Fruit fly (Drosophila melanogaster) whole organism, embryonic: ENCODE results near the gene Cyp4g15.

ENCODE experiments used
- CG10147 ChIP-seq: fragments of 200-800 bp; sonication (Bioruptor generic); optimal IDR thresholded peaks from 2 replicates; lab custom pipeline; 2019; ENCODE audit warnings: missing biosample characterization, mild to moderate bottlenecking, missing genetic modification characterization, moderate library complexity
- CG1024 ChIP-seq: fragments of 200-800 bp; sonication (Bioruptor generic); IDR thresholded peaks from 2 replicates; pipeline ENCODE4 v1.3.6; 2022; ENCODE audit warnings: missing biosample characterization, missing genetic modification characterization
- CG10565 ChIP-seq: fragments of 200-800 bp; sonication (Bioruptor generic); optimal IDR thresholded peaks from 3 replicates; lab custom pipeline; 2016; ENCODE audit warnings: missing biosample characterization, mild to moderate bottlenecking, missing genetic modification characterization
- CG10959 ChIP-seq: fragments of 200-800 bp; sonication (Bioruptor generic); IDR thresholded peaks from 2 replicates; pipeline ENCODE4 v1.3.6; 2022; ENCODE audit warnings: missing biosample characterization, missing genetic modification characterization
- CG11247 ChIP-seq: fragments of 200-800 bp; sonication (Bioruptor generic); IDR thresholded peaks from 2 replicates; pipeline ENCODE4 v1.3.6; 2022; ENCODE audit warnings: missing biosample characterization, missing genetic modification characterization
- CG11398 ChIP-seq: fragments of 200-800 bp; sonication (Bioruptor generic); optimal IDR thresholded peaks from 2 replicates; lab custom pipeline; 2016; ENCODE audit warnings: missing biosample characterization, missing genetic modification characterization
- CG11504 ChIP-seq: fragments of 200-800 bp; sonication (Bioruptor generic); optimal IDR thresholded peaks from 3 replicates; lab custom pipeline; 2019; ENCODE audit warnings: missing biosample characterization, mild to moderate bottlenecking, missing genetic modification characterization, moderate library complexity
- CG11696 ChIP-seq: fragments of 200-800 bp; sonication (Bioruptor generic); IDR thresholded peaks from 2 replicates; pipeline ENCODE4 v1.3.6; 2022; ENCODE audit warnings: missing biosample characterization, missing genetic modification characterization
- CG13424 ChIP-seq: fragments of 200-800 bp; sonication (Bioruptor generic); optimal IDR thresholded peaks from 2 replicates; lab custom pipeline; 2019; ENCODE audit warnings: missing biosample characterization, mild to moderate bottlenecking, missing genetic modification characterization, moderate library complexity
- CG1529 ChIP-seq: fragments of 200-800 bp; sonication (Bioruptor generic); optimal IDR thresholded peaks from 3 replicates; lab custom pipeline; 2018; ENCODE audit warnings: missing biosample characterization, missing genetic modification characterization
- CG17612 ChIP-seq: fragments of 200-800 bp; sonication (Bioruptor generic); IDR thresholded peaks from 2 replicates; pipeline ENCODE4 v1.3.6; 2022; ENCODE audit warnings: missing biosample characterization, missing genetic modification characterization
- CG3407 ChIP-seq: fragments of 200-800 bp; sonication (Bioruptor generic); optimal IDR thresholded peaks from 2 replicates; lab custom pipeline; 2018; ENCODE audit warnings: missing biosample characterization, mild to moderate bottlenecking, missing genetic modification characterization
- CG34422 ChIP-seq: fragments of 200-800 bp; sonication (Bioruptor generic); IDR thresholded peaks from 3 replicates; pipeline ENCODE4 v1.3.6; 2022; ENCODE audit warnings: missing biosample characterization, missing genetic modification characterization
- CG3847 ChIP-seq: fragments of 200-800 bp; sonication (Bioruptor generic); IDR thresholded peaks from 2 replicates; pipeline ENCODE4 v1.3.6; 2022; ENCODE audit warnings: missing biosample characterization, missing genetic modification characterization
- CG5245 ChIP-seq: fragments of 200-800 bp; sonication (Bioruptor generic); optimal IDR thresholded peaks from 3 replicates; lab custom pipeline; 2016; ENCODE audit warnings: missing biosample characterization, missing genetic modification characterization
- CG7271 ChIP-seq: fragments of 200-800 bp; sonication (Bioruptor generic); optimal IDR thresholded peaks from 2 replicates; lab custom pipeline; 2018; ENCODE audit warnings: missing biosample characterization, mild to moderate bottlenecking, missing genetic modification characterization, moderate library complexity
- CG7745 ChIP-seq: fragments of 200-800 bp; sonication (Bioruptor generic); optimal IDR thresholded peaks from 2 replicates; lab custom pipeline; 2018; ENCODE audit warnings: missing biosample characterization, mild to moderate bottlenecking, missing genetic modification characterization, moderate library complexity
- CG8478 ChIP-seq: fragments of >200 bp; optimal IDR thresholded peaks from 2 replicates; lab custom pipeline; 2018
- CG9609 ChIP-seq: fragments of 200-800 bp; sonication (Bioruptor generic); optimal IDR thresholded peaks from 3 replicates; lab custom pipeline; 2016; ENCODE audit warnings: missing biosample characterization, missing genetic modification characterization
- D ChIP-seq, 2 experiments: fragments of 200-800 bp in 1 of 2; fragments of >200 bp in 1 of 2; sonication (Bioruptor generic) in 1 of 2; optimal IDR thresholded peaks; 2 replicates in 1 of 2; 3 replicates in 1 of 2; lab custom pipeline; 2017; ENCODE audit warnings: mild to moderate bottlenecking in 1 of 2, missing biosample characterization in 1 of 2, missing genetic modification characterization in 1 of 2, missing genetic modification reagents in 1 of 2
- Ets65A ChIP-seq: fragments of 200-800 bp; sonication (Bioruptor generic); peaks from one replicate; lab custom pipeline; 2016; ENCODE audit warnings: missing biosample characterization, missing genetic modification characterization
- H2.0 ChIP-seq: fragments of 200-800 bp; sonication (Bioruptor generic); IDR thresholded peaks from 2 replicates; pipeline ENCODE4 v1.3.6; 2022; ENCODE audit warnings: missing biosample characterization, missing genetic modification characterization
- Myb ChIP-seq: fragments of 200-800 bp; sonication (Bioruptor generic); optimal IDR thresholded peaks from 2 replicates; lab custom pipeline; 2016; ENCODE audit warnings: missing biosample characterization, missing genetic modification characterization
- NC2α ChIP-seq: fragments of 200-800 bp; sonication (Bioruptor generic); optimal IDR thresholded peaks from 2 replicates; lab custom pipeline; 2016; ENCODE audit warnings: missing biosample characterization, missing genetic modification characterization
- Oli ChIP-seq: fragments of 200-800 bp; sonication (Bioruptor generic); optimal IDR thresholded peaks from 2 replicates; lab custom pipeline; 2018; ENCODE audit warnings: missing biosample characterization, mild to moderate bottlenecking, missing genetic modification characterization, moderate library complexity
- PHDP ChIP-seq: fragments of 200-800 bp; sonication (Bioruptor generic); optimal IDR thresholded peaks from 3 replicates; lab custom pipeline; 2018; ENCODE audit warnings: missing biosample characterization, mild to moderate bottlenecking, missing genetic modification characterization, moderate library complexity
- Ravus ChIP-seq: fragments of 200-800 bp; sonication (Bioruptor generic); IDR thresholded peaks from 2 replicates; pipeline ENCODE4 v1.3.6; 2022; ENCODE audit warnings: missing biosample characterization, missing genetic modification characterization
- Side ChIP-seq: fragments of 200-800 bp; sonication (Bioruptor generic); optimal IDR thresholded peaks from 2 replicates; lab custom pipeline; 2016; ENCODE audit warnings: missing biosample characterization, missing genetic modification characterization
- Sry-β ChIP-seq: fragments of 200-800 bp; sonication (Bioruptor generic); optimal IDR thresholded peaks from 2 replicates; lab custom pipeline; 2018; ENCODE audit warnings: missing biosample characterization, mild to moderate bottlenecking, missing genetic modification characterization, moderate library complexity
- Stat92E ChIP-seq, 3 experiments: fragments of >200 bp in 2 of 3; fragments of 200-800 bp in 1 of 3; sonication (Bioruptor generic) in 1 of 3; optimal IDR thresholded peaks; 2 replicates each; lab custom pipeline; 2017 to 2019; ENCODE audit warnings: missing biosample characterization in 3 of 3, missing genetic modification characterization in 3 of 3, mild to moderate bottlenecking in 1 of 3, moderate library complexity in 1 of 3
- Tbp ChIP-seq: fragments of >200 bp; optimal IDR thresholded peaks from 2 replicates; lab custom pipeline; 2018; ENCODE audit warnings: missing biosample characterization, missing genetic modification characterization
- ab ChIP-seq: fragments of 200-800 bp; sonication (Bioruptor generic); optimal IDR thresholded peaks from 2 replicates; lab custom pipeline; 2016; ENCODE audit warnings: missing biosample characterization, missing genetic modification characterization
- ash1 ChIP-seq: fragments of 200-800 bp; sonication (Bioruptor generic); optimal IDR thresholded peaks from 2 replicates; lab custom pipeline; 2018; ENCODE audit warnings: missing biosample characterization, mild to moderate bottlenecking, missing genetic modification characterization
- btn ChIP-seq: fragments of 200-800 bp; sonication (Bioruptor generic); optimal IDR thresholded peaks from 2 replicates; lab custom pipeline; 2016; ENCODE audit warnings: missing biosample characterization, missing genetic modification characterization
- crp ChIP-seq, 2 experiments: fragments of 200-800 bp; sonication (Bioruptor generic); optimal IDR thresholded peaks; 2 replicates in 1 of 2; 3 replicates in 1 of 2; lab custom pipeline; 2017; ENCODE audit warnings: missing biosample characterization in 2 of 2, missing genetic modification characterization in 2 of 2, mild to moderate bottlenecking in 1 of 2, moderate library complexity in 1 of 2
- disco-r ChIP-seq: fragments of 200-800 bp; sonication (Bioruptor generic); optimal IDR thresholded peaks from 2 replicates; lab custom pipeline; 2016; ENCODE audit warnings: missing biosample characterization, missing genetic modification characterization
- fd96Cb ChIP-seq: fragments of 200-800 bp; sonication (Bioruptor generic); optimal IDR thresholded peaks from 2 replicates; lab custom pipeline; 2018; ENCODE audit warnings: missing biosample characterization, mild to moderate bottlenecking, missing genetic modification characterization, moderate library complexity
- grn ChIP-seq: fragments of 200-800 bp; sonication (Bioruptor generic); optimal IDR thresholded peaks from 3 replicates; lab custom pipeline; 2017; ENCODE audit warnings: missing biosample characterization, missing genetic modification characterization
- ham ChIP-seq: fragments of 200-800 bp; sonication (Bioruptor generic); IDR thresholded peaks from 2 replicates; pipeline ENCODE4 v1.3.6; 2022; ENCODE audit warnings: missing biosample characterization, missing genetic modification characterization
- lola ChIP-seq, 3 experiments: fragments of >200 bp in 2 of 3; fragments of 200-800 bp in 1 of 3; sonication (Bioruptor generic) in 1 of 3; optimal IDR thresholded peaks; 2 replicates each; lab custom pipeline; 2017 to 2019; ENCODE audit warnings: missing biosample characterization in 3 of 3, missing genetic modification characterization in 3 of 3, mild to moderate bottlenecking in 1 of 3, moderate library complexity in 1 of 3
- mld ChIP-seq: fragments of 200-800 bp; sonication (Bioruptor generic); IDR thresholded peaks from 3 replicates; pipeline ENCODE4 v1.3.6; 2022; ENCODE audit warnings: missing biosample characterization, missing genetic modification characterization; ENCODE audit not compliant: partially characterized antibody
- nmo ChIP-seq: fragments of 200-800 bp; sonication (Bioruptor generic); optimal IDR thresholded peaks from 2 replicates; lab custom pipeline; 2018; ENCODE audit warnings: missing biosample characterization, mild to moderate bottlenecking, missing genetic modification characterization, moderate library complexity
- oc ChIP-seq: fragments of 200-800 bp; sonication (Bioruptor generic); optimal IDR thresholded peaks from 2 replicates; lab custom pipeline; 2018; ENCODE audit warnings: missing biosample characterization, mild to moderate bottlenecking, missing genetic modification characterization, moderate library complexity
- onecut ChIP-seq: fragments of 200-800 bp; sonication (Bioruptor generic); IDR thresholded peaks from 2 replicates; pipeline ENCODE4 v1.3.6; 2022; ENCODE audit warnings: missing biosample characterization, missing genetic modification characterization
- sqz ChIP-seq: fragments of 200-800 bp; sonication (Bioruptor generic); optimal IDR thresholded peaks from 3 replicates; lab custom pipeline; 2018; ENCODE audit warnings: missing biosample characterization, mild to moderate bottlenecking, missing genetic modification characterization
- ttk ChIP-seq: fragments of 200-800 bp; sonication (Bioruptor generic); IDR thresholded peaks from 2 replicates; pipeline ENCODE4 v2.1.2; 2022; ENCODE audit warnings: missing biosample characterization, missing genetic modification characterization
- tx ChIP-seq: fragments of 200-800 bp; sonication (Bioruptor generic); optimal IDR thresholded peaks from 2 replicates; lab custom pipeline; 2016; ENCODE audit warnings: missing biosample characterization, missing genetic modification characterization
- vfl ChIP-seq: fragments of 200-800 bp; sonication (Bioruptor generic); optimal IDR thresholded peaks from 2 replicates; lab custom pipeline; 2016; ENCODE audit warnings: missing biosample characterization, missing genetic modification characterization

The Cyp4g15 gene

dm6 chrX:11521561-11522546 lies 45.0 kb downstream of the Cyp4g15 start (continued):
- TF ChIP-seq lola (GFP tag; optimal IDR thresholded peaks at IDR 0.05; lab: Kevin White, UChicago), result peak in 1 of 3 experiments; percentile 51
- no peak for TF ChIP-seq CG11398 (GFP tag; lab: Kevin White, UChicago)
- TF ChIP-seq onecut (GFP tag; lab: Robert Waterston, UW), result peak; percentile 16; the same call in 1 of the 2 replicates
- peak; percentile 72 for TF ChIP-seq Oli (tag; lab: Kevin White, UChicago)
- TF ChIP-seq PHDP (tag; lab: Kevin White, UChicago), result peak; percentile 73
- no peak for TF ChIP-seq ham (GFP tag; lab: Robert Waterston, UW)
- TF ChIP-seq CG3407 (GFP tag; lab: Kevin White, UChicago), result peak; percentile 48
- TF ChIP-seq CG10959 (GFP tag; lab: Robert Waterston, UW), result no peak
- no peak for TF ChIP-seq tx (GFP tag; lab: Kevin White, UChicago)
- no peak for TF ChIP-seq Side
- no peak for TF ChIP-seq mld (GFP tag; lab: Robert Waterston, UW)
- no peak for TF ChIP-seq grn
- peak; percentile 3 for TF ChIP-seq disco-r (GFP tag; lab: Kevin White, UChicago)
- no peak for TF ChIP-seq Stat92E (GFP tag; optimal IDR thresholded peaks at IDR 0.05; lab: Kevin White, UChicago)
- TF ChIP-seq CG7745 (tag; lab: Kevin White, UChicago), result no peak
- no peak for TF ChIP-seq ab (GFP tag; lab: Kevin White, UChicago)
- peak; percentile 79 for TF ChIP-seq nmo (GFP tag; lab: Kevin White, UChicago)
- TF ChIP-seq D (optimal IDR thresholded peaks at IDR 0.05; lab: Kevin White, UChicago), result no peak
- peak; percentile 31 for TF ChIP-seq D (GFP tag; optimal IDR thresholded peaks at IDR 0.05; lab: Kevin White, UChicago)
- peak; percentile 45; the same call in 1 of the 2 replicates for TF ChIP-seq CG11247 (GFP tag; lab: Robert Waterston, UW)
- no peak for TF ChIP-seq CG17612 (GFP tag; lab: Robert Waterston, UW)
- TF ChIP-seq NC2α (GFP tag; lab: Kevin White, UChicago), result no peak
- peak; percentile 33 for TF ChIP-seq CG1529 (GFP tag; lab: Kevin White, UChicago)
- peak; percentile 76 for TF ChIP-seq sqz
- no peak for TF ChIP-seq vfl (GFP tag; lab: Kevin White, UChicago)
- TF ChIP-seq CG10565 (GFP tag; lab: Kevin White, UChicago), result no peak
- TF ChIP-seq CG10147 (GFP tag; lab: Kevin White, UChicago), result peak; percentile 60
- TF ChIP-seq CG8478 (lab: Kevin White, UChicago), result no peak
- peak; percentile 34; the same call in 1 of the 2 replicates for TF ChIP-seq H2.0
- peak; percentile 61; the same call in 1 of the 2 replicates for TF ChIP-seq CG11696 (GFP tag; lab: Robert Waterston, UW)
- peak; percentile 69 for TF ChIP-seq ttk
- no peak for TF ChIP-seq Ravus (GFP tag; lab: Robert Waterston, UW)
- TF ChIP-seq ash1 (GFP tag; lab: Kevin White, UChicago), result no peak
- TF ChIP-seq CG11504 (tag; lab: Kevin White, UChicago), result peak; percentile 83
- peak; percentile 7 for TF ChIP-seq CG5245
- TF ChIP-seq crp (GFP tag; optimal IDR thresholded peaks at IDR 0.05; lab: Kevin White, UChicago), result no peak
- TF ChIP-seq btn (GFP tag; lab: Kevin White, UChicago), result no peak
- TF ChIP-seq oc (tag; lab: Kevin White, UChicago), result peak; percentile 72
- TF ChIP-seq CG3847 (GFP tag; lab: Robert Waterston, UW), result peak; percentile 34; the same call in 1 of the 2 replicates
- peak; percentile 68; the same call in 1 of the 3 replicates for TF ChIP-seq CG34422 (GFP tag; lab: Robert Waterston, UW)
- TF ChIP-seq CG13424 (tag; lab: Kevin White, UChicago), result peak; percentile 75
- TF ChIP-seq CG9609 (GFP tag; lab: Kevin White, UChicago), result no peak
- TF ChIP-seq CG7271, result no peak
- TF ChIP-seq Myb (GFP tag; lab: Kevin White, UChicago), result peak; percentile 13
- TF ChIP-seq Tbp (GFP tag; lab: Kevin White, UChicago), result no peak
- TF ChIP-seq Sry-β (GFP tag; lab: Kevin White, UChicago), result no peak
- no peak for TF ChIP-seq Ets65A (GFP tag; lab: Kevin White, UChicago)
- TF ChIP-seq CG1024 (GFP tag; lab: Robert Waterston, UW), result no peak
- TF ChIP-seq fd96Cb (tag; lab: Kevin White, UChicago), result peak; percentile 67
